Fruit fly (Drosophila melanogaster) whole organism: ENCODE results near the gene CG10254.

Experiments
- Dll ChIP-seq: fragments of >200 bp; optimal IDR thresholded peaks from 2 replicates; lab custom pipeline; 2017
- EcR ChIP-seq, 2 experiments: fragments of >200 bp; optimal IDR thresholded peaks; 2 replicates each; lab custom pipeline; 2017; ENCODE audit warnings: missing biosample characterization in 2 of 2, missing genetic modification characterization in 2 of 2, missing genetic modification reagents in 2 of 2
- pan ChIP-seq: fragments of >200 bp; optimal IDR thresholded peaks from 2 replicates; lab custom pipeline; 2017
- psq ChIP-seq: fragments of >200 bp; optimal IDR thresholded peaks from 2 replicates; lab custom pipeline; 2017
- usp ChIP-seq: fragments of >200 bp; optimal IDR thresholded peaks from 2 replicates; lab custom pipeline; 2017; ENCODE audit warnings: missing biosample characterization, missing genetic modification characterization, mixed read lengths

DNA sequence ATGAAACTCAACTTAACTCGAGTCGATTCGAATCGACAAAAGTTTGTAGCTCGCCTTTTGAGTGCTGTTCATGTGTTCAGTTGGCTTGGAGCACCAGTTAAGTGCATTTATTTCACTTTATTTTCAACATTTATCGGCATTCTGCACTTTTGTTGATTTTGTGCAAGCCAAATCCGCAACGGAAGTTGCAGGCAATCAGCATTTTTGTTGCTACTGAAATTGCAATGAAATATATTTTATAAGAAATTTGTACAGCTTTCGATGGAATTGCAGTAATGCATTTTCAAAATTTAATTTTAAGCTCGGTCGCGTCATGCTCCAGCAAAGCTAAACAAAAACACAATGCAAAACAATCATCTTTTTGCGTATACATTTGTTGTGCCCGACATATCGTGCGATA, 35.8 kb downstream of the CG10254 start:
- no peak for TF ChIP-seq pan
- TF ChIP-seq Dll (lab: Kevin White, UChicago) = no peak
- TF ChIP-seq psq = no peak
- no peak for TF ChIP-seq EcR (GFP tag; optimal IDR thresholded peaks at IDR 0.05; lab: Kevin White, UChicago)
- TF ChIP-seq usp (GFP tag; lab: Kevin White, UChicago) = no peak
